Worm (Caenorhabditis elegans): ENCODE data around the gene famk-1.

DNA sequence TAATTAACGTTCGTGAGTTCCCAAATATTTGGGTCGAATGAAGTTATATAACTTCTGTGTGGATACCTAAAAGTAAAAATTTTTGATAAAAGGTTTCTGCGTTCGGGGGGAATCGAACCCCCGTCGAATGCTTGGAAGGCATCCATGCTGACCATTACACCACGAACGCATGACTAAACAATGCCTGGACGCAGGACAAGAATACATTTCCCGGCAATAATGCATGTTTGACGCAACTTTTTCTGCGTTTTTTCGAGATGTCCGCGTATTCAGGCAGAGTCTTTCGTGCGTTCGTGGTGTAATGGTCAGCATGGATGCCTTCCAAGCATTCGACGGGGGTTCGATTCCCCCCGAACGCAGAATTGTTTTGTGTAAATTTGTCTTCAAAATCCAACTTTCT is 12.3 kb downstream of the famk-1 start:
- peak; percentile 45 for TF ChIP-seq him-1 (tag; optimal IDR thresholded peaks at IDR 0.05)
- TF ChIP-seq W03F9.2 (tag; optimal IDR thresholded peaks at IDR 0.05), result peak; percentile 53
- TF ChIP-seq dao-5 (tag; optimal IDR thresholded peaks at IDR 0.05), result peak; percentile 86
